Worm (Caenorhabditis elegans) whole organism, L2 larva: ENCODE results near the gene B0286.1.

Experiments
- ZK546.5 ChIP-seq: sonication (generic microtip); optimal IDR thresholded peaks from 2 replicates; lab custom pipeline; 2017; ENCODE audit warnings: missing biosample characterization, missing genetic modification characterization
- egl-27 ChIP-seq: sonication (generic microtip); optimal IDR thresholded peaks from 3 replicates; lab custom pipeline; 2017; ENCODE audit warnings: missing biosample characterization, missing genetic modification reagents, missing genetic modification characterization
- lsy-2 ChIP-seq, 2 experiments: fragments of 150-350 bp in 1 of 2; sonication (generic microtip) in 1 of 2; optimal IDR thresholded peaks; 2 replicates each; lab custom pipeline; 2014 to 2017; ENCODE audit warnings: missing biosample characterization in 2 of 2, missing genetic modification characterization in 2 of 2
- nhr-12 ChIP-seq: fragments of 150-350 bp; optimal IDR thresholded peaks from 2 replicates; lab custom pipeline; 2014; ENCODE audit warnings: missing biosample characterization, missing genetic modification characterization
- nhr-25 ChIP-seq: fragments of 150-350 bp; sonication (generic microtip); optimal IDR thresholded peaks from 3 replicates; lab custom pipeline; 2014; ENCODE audit warnings: missing biosample characterization, missing genetic modification characterization
- sem-4 ChIP-seq: fragments of 150-350 bp; optimal IDR thresholded peaks from 2 replicates; lab custom pipeline; 2014; ENCODE audit warnings: missing biosample characterization, missing genetic modification reagents, missing genetic modification characterization
- skn-1 ChIP-seq: sonication (generic microtip); optimal IDR thresholded peaks from 2 replicates; lab custom pipeline; 2017; ENCODE audit warnings: missing biosample characterization, missing genetic modification characterization
- snpc-4 ChIP-seq: fragments of 150-350 bp; optimal IDR thresholded peaks from 2 replicates; lab custom pipeline; 2014; ENCODE audit warnings: missing biosample characterization, missing genetic modification characterization
- unc-39 ChIP-seq: fragments of 150-350 bp; optimal IDR thresholded peaks from 2 replicates; lab custom pipeline; 2014; ENCODE audit warnings: missing biosample characterization, missing genetic modification characterization

DNA sequence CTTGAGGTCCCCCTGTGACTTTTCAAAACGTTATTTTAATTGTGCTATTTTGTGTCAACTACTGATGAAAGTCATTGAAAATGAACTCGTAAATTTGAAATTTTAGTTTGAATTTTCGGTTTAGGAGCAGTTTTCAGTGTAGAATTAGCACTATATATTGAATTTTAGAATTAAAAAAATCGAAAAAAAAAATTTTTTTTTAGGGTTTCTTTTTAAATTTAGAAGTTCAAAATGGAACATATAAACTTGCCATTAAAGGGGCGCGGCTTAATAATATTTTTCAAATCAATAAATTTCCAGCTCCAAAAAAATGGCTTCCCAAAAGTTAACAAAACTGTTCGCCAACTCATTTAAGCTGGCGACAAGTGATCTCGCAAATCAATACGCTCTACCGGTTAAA is 27.4 kb upstream of the B0286.1 start, which contains the start of gene H20J04.9:
- TF ChIP-seq skn-1 (no peak), ZK546.5 (tag; lab: Kevin White, UChicago) (no peak), nhr-12 (tag; lab: Kevin White, UChicago) (no peak), lsy-2 (tag; optimal IDR thresholded peaks at IDR 0.05; lab: Kevin White, UChicago) (no peak), unc-39 (tag; lab: Kevin White, UChicago) (no peak), egl-27 (tag; lab: Kevin White, UChicago) (no peak), snpc-4 (tag; lab: Kevin White, UChicago) (no peak), nhr-25 (tag; lab: Kevin White, UChicago) (no peak), sem-4 (tag; lab: Kevin White, UChicago) (no peak)
